Worm (Caenorhabditis elegans) whole organism, late embryonic: ENCODE data around the gene E04F6.10.

Source experiments
- C08G9.2 ChIP-seq: sonication (generic microtip); optimal IDR thresholded peaks from 2 replicates; lab custom pipeline; 2016; ENCODE audit warnings: mild to moderate bottlenecking, missing genetic modification characterization, moderate library complexity, missing compliant biosample characterization
- F13H6.1 ChIP-seq: sonication (generic microtip); optimal IDR thresholded peaks from 2 replicates; lab custom pipeline; 2016; ENCODE audit warnings: missing genetic modification characterization, missing compliant biosample characterization
- ama-1 ChIP-seq: fragments of 150-350 bp; optimal IDR thresholded peaks from 2 replicates; lab custom pipeline; 2014
- hlh-15 ChIP-seq: sonication (generic microtip); optimal IDR thresholded peaks from 2 replicates; lab custom pipeline; 2016; ENCODE audit warnings: missing genetic modification characterization, missing compliant biosample characterization
- hlh-30 ChIP-seq: sonication (generic microtip); optimal IDR thresholded peaks from 2 replicates; lab custom pipeline; 2017; ENCODE audit warnings: antibody characterized with exemption, missing genetic modification characterization, missing compliant biosample characterization; ENCODE audit not compliant: insufficient read depth
- odd-2 ChIP-seq: sonication (generic microtip); optimal IDR thresholded peaks from 2 replicates; lab custom pipeline; 2017; ENCODE audit warnings: antibody characterized with exemption, mild to moderate bottlenecking, missing genetic modification characterization, missing compliant biosample characterization
- pag-3 ChIP-seq: sonication (generic microtip); optimal IDR thresholded peaks from 2 replicates; lab custom pipeline; 2016; ENCODE audit warnings: missing compliant biosample characterization, missing genetic modification characterization, borderline replicate concordance
- pqm-1 ChIP-seq: sonication (generic microtip); optimal IDR thresholded peaks from 2 replicates; lab custom pipeline; 2016; ENCODE audit warnings: missing genetic modification characterization, missing compliant biosample characterization
- sox-4 ChIP-seq: sonication (generic microtip); optimal IDR thresholded peaks from 2 replicates; lab custom pipeline; 2017; ENCODE audit warnings: mild to moderate bottlenecking, missing genetic modification characterization, inconsistent platforms, missing compliant biosample characterization

ce11 chrII:7186117-7186516 is 30.8 kb downstream of the E04F6.10 start:
- no peak for TF ChIP-seq hlh-30 (tag; lab: Kevin White, UChicago)
- TF ChIP-seq F13H6.1 (tag; lab: Kevin White, UChicago) = no peak
- TF ChIP-seq hlh-15 (tag; lab: Kevin White, UChicago) = no peak
- no peak for TF ChIP-seq pag-3 (tag; lab: Kevin White, UChicago)
- no peak for TF ChIP-seq sox-4 (tag; lab: Kevin White, UChicago)
- TF ChIP-seq pqm-1 (tag; lab: Kevin White, UChicago) = no peak
- no peak for TF ChIP-seq ama-1
- TF ChIP-seq odd-2 = no peak
- no peak for TF ChIP-seq C08G9.2 (tag; lab: Kevin White, UChicago)
